Worm (Caenorhabditis elegans): ENCODE measurements around the gene Y38H6A.3.

DNA sequence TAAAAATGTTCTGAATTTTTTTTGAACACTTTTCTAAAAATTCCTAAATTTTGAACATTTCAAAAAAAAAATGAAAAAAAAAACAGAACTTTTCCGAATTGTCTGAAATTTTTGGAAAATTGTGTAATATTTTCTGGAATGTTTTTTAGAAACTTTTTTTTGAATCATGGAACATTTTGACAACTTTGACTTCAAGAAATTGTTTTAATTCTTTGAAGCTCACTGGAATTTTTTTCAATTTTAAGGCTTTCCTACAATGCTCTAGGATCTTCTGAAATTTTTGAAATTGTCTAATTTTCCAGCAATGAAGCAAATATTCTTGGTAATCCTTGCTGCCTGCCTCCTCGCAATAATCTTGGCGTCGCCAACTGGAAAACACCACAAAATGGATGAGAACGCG lies 30.2 kb downstream of the Y38H6A.3 start, which contains the start of gene ins-35:
- TF ChIP-seq him-1 (tag; optimal IDR thresholded peaks at IDR 0.05) (no peak), dao-5 (tag; optimal IDR thresholded peaks at IDR 0.05) (no peak)

Data from whole organism, L4/young adult.